Worm (Caenorhabditis elegans) whole organism, L4/young adult: ENCODE measurements around the gene C25H3.10.

Experiments
- W03F9.2 ChIP-seq: fragments of 150-350 bp; optimal IDR thresholded peaks from 2 replicates; lab custom pipeline; 2014; ENCODE audit warnings: missing biosample characterization, missing genetic modification characterization
- dao-5 ChIP-seq: sonication (generic microtip); optimal IDR thresholded peaks from 2 replicates; lab custom pipeline; 2016; ENCODE audit warnings: missing genotype, missing genetic modification characterization, moderate library complexity, missing compliant biosample characterization
- him-1 ChIP-seq: sonication (generic microtip); optimal IDR thresholded peaks from 2 replicates; lab custom pipeline; 2016; ENCODE audit warnings: missing genotype, missing genetic modification reagents, missing genetic modification characterization, missing compliant biosample characterization

DNA sequence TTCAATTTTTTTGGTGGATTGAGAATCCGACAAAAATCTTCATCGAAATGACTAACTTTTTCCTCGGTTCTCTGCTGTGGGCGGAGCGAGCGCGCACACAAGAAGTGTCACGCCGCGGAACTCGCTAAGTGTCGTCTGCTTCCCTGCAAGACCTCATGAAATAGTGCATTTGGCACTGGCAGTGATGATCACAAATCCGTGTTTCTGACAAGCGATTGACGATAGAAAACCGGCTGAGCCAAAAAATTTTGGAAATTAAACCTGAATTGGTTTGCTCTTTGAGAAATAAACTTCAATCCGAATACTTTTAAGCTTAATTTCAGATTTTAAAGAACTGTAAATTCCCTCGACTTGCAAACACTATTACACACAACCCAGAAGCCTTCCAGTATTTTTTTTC is 2.7 kb upstream of the C25H3.10 start:
- peak; percentile 40 for TF ChIP-seq him-1 (tag; lab: Kevin White, UChicago)
- TF ChIP-seq dao-5 (tag; lab: Kevin White, UChicago) = no peak
- peak; percentile 52 for TF ChIP-seq W03F9.2
